Fruit fly (Drosophila melanogaster) whole organism, wandering third instar larva: ENCODE results near the gene CG44005.
A peak's percentile ranks its signal among the peaks of the same experiment; 100 is the strongest.

Experiments used
- CG9705 ChIP-seq: fragments of 200-800 bp; sonication (Bioruptor generic); optimal IDR thresholded peaks from 2 replicates; lab custom pipeline; 2018; ENCODE audit warnings: missing biosample characterization, mild to moderate bottlenecking, missing genetic modification characterization
- CrebA ChIP-seq: fragments of 200-800 bp; sonication (Bioruptor generic); optimal IDR thresholded peaks from 2 replicates; lab custom pipeline; 2016; ENCODE audit warnings: missing biosample characterization, mild to moderate bottlenecking, missing genetic modification characterization, borderline replicate concordance
- Dfd ChIP-seq: fragments of >200 bp; optimal IDR thresholded peaks from 2 replicates; lab custom pipeline; 2017; ENCODE audit warnings: missing biosample characterization, missing genetic modification characterization
- Dif ChIP-seq: fragments of 200-275, 200-300 bp; sonication (Bioruptor generic); optimal IDR thresholded peaks from 2 replicates; lab custom pipeline; 2018; ENCODE audit warnings: missing biosample characterization, missing genetic modification characterization; ENCODE audit not compliant: partially characterized antibody
- GATAd ChIP-seq: sonication (Bioruptor generic); optimal IDR thresholded peaks from 2 replicates; lab custom pipeline; 2016; ENCODE audit warnings: missing biosample characterization, missing genetic modification characterization
- HLH106 ChIP-seq: fragments of 200-800 bp; optimal IDR thresholded peaks from 3 replicates; lab custom pipeline; 2019; ENCODE audit warnings: missing biosample characterization, mild to moderate bottlenecking, missing genetic modification characterization, moderate library complexity
- Hnf4 ChIP-seq: fragments of 200-800 bp; sonication (Bioruptor generic); optimal IDR thresholded peaks from 2 replicates; lab custom pipeline; 2016; ENCODE audit warnings: missing biosample characterization, mild to moderate bottlenecking, missing genetic modification characterization
- Hr83 ChIP-seq: fragments of 200-300 bp; sonication (Bioruptor generic); optimal IDR thresholded peaks from 2 replicates; lab custom pipeline; 2016; ENCODE audit warnings: missing biosample characterization, mild to moderate bottlenecking, missing genetic modification characterization, moderate library complexity; ENCODE audit not compliant: poor library complexity, severe bottlenecking
- Jra ChIP-seq: sonication (Bioruptor generic); optimal IDR thresholded peaks from 2 replicates; lab custom pipeline; 2016; ENCODE audit warnings: missing biosample characterization, missing genetic modification characterization
- Mio ChIP-seq: sonication (Bioruptor generic); optimal IDR thresholded peaks from 2 replicates; lab custom pipeline; 2016; ENCODE audit warnings: missing biosample characterization, missing genetic modification characterization
- Myc ChIP-seq: fragments of >200 bp; optimal IDR thresholded peaks from 2 replicates; lab custom pipeline; 2017
- N ChIP-seq: fragments of >200 bp; optimal IDR thresholded peaks from 2 replicates; lab custom pipeline; 2018; ENCODE audit warnings: missing biosample characterization, missing external identifiers, missing genetic modification characterization
- OdsH ChIP-seq: fragments of 200-800 bp; sonication (Bioruptor generic); optimal IDR thresholded peaks from 2 replicates; lab custom pipeline; 2016; ENCODE audit warnings: missing biosample characterization, mild to moderate bottlenecking, missing genetic modification characterization
- Rel ChIP-seq, 2 experiments: fragments of 200-800 bp; sonication (Bioruptor generic) in 1 of 2; optimal IDR thresholded peaks; 2 replicates in 1 of 2; 3 replicates in 1 of 2; lab custom pipeline; 2016 to 2019; ENCODE audit warnings: mild to moderate bottlenecking in 2 of 2, missing biosample characterization in 2 of 2, missing genetic modification characterization in 2 of 2, moderate library complexity in 1 of 2
- Sp1 ChIP-seq: fragments of 200-800 bp; sonication (Bioruptor generic); optimal IDR thresholded peaks from 3 replicates; lab custom pipeline; 2019; ENCODE audit warnings: missing biosample characterization, mild to moderate bottlenecking, missing genetic modification characterization, moderate library complexity
- Vsx2 ChIP-seq: fragments of 200-300, 225-300 bp; sonication (Bioruptor generic); optimal IDR thresholded peaks from 2 replicates; lab custom pipeline; 2018; ENCODE audit warnings: missing biosample characterization, missing genetic modification characterization; ENCODE audit not compliant: partially characterized antibody
- br ChIP-seq: fragments of 200-800 bp; sonication (Bioruptor generic); optimal IDR thresholded peaks from 2 replicates; lab custom pipeline; 2016; ENCODE audit warnings: missing biosample characterization, missing genetic modification characterization
- brk ChIP-seq: fragments of 200-800 bp; sonication (Bioruptor generic); optimal IDR thresholded peaks from 2 replicates; lab custom pipeline; 2016; ENCODE audit warnings: missing biosample characterization, mild to moderate bottlenecking, missing genetic modification characterization
- dl ChIP-seq, 2 experiments: fragments of 175-275, 200-275 bp in 1 of 2; fragments of 200-275 bp in 1 of 2; sonication (Bioruptor generic); optimal IDR thresholded peaks; lab custom pipeline; 2018; ENCODE audit warnings: mild to moderate bottlenecking in 2 of 2, missing biosample characterization in 2 of 2, missing genetic modification characterization in 2 of 2, moderate library complexity in 2 of 2; ENCODE audit not compliant: partially characterized antibody in 2 of 2, insufficient read depth in 1 of 2
- dmrt93B ChIP-seq: fragments of 200-800 bp; sonication (Bioruptor generic); optimal IDR thresholded peaks from 2 replicates; lab custom pipeline; 2018; ENCODE audit warnings: missing biosample characterization, mild to moderate bottlenecking, missing genetic modification characterization
- dsf ChIP-seq: sonication (Bioruptor generic); optimal IDR thresholded peaks from 2 replicates; lab custom pipeline; 2016; ENCODE audit warnings: missing biosample characterization, missing genetic modification characterization, borderline replicate concordance
- ey ChIP-seq: fragments of 200-800 bp; sonication (Bioruptor generic); optimal IDR thresholded peaks from 2 replicates; lab custom pipeline; 2016; ENCODE audit warnings: missing biosample characterization, missing genetic modification characterization
- foxo ChIP-seq, 2 experiments: fragments of 200-800 bp; sonication (Bioruptor generic); optimal IDR thresholded peaks; 2 replicates in 1 of 2; 3 replicates in 1 of 2; lab custom pipeline; 2016 to 2017; ENCODE audit warnings: missing biosample characterization in 2 of 2, missing genetic modification characterization in 2 of 2
- fru ChIP-seq: fragments of 200-800 bp; sonication (Bioruptor generic); optimal IDR thresholded peaks from 3 replicates; lab custom pipeline; 2016; ENCODE audit warnings: missing biosample characterization, mild to moderate bottlenecking, missing genetic modification characterization
- h ChIP-seq: fragments of 200-800 bp; sonication (Bioruptor generic); optimal IDR thresholded peaks from 3 replicates; lab custom pipeline; 2016; ENCODE audit warnings: missing biosample characterization, mild to moderate bottlenecking, missing genetic modification characterization
- lola ChIP-seq: fragments of >200 bp; optimal IDR thresholded peaks from 2 replicates; lab custom pipeline; 2017; ENCODE audit warnings: missing biosample characterization, missing genetic modification characterization
- pan ChIP-seq: fragments of >200 bp; optimal IDR thresholded peaks from 2 replicates; lab custom pipeline; 2017
- psq ChIP-seq: fragments of 200-800 bp; sonication (Bioruptor generic); optimal IDR thresholded peaks from 3 replicates; lab custom pipeline; 2017; ENCODE audit warnings: missing biosample characterization, mild to moderate bottlenecking, missing genetic modification characterization, moderate library complexity
- rgr ChIP-seq: fragments of 200-800 bp; sonication (Bioruptor generic); optimal IDR thresholded peaks from 3 replicates; lab custom pipeline; 2016; ENCODE audit warnings: missing biosample characterization, mild to moderate bottlenecking, missing genetic modification characterization
- sage ChIP-seq: fragments of 200-800 bp; sonication (Bioruptor generic); optimal IDR thresholded peaks from 2 replicates; lab custom pipeline; 2016; ENCODE audit warnings: missing biosample characterization, mild to moderate bottlenecking, missing genetic modification characterization
- sv ChIP-seq: fragments of 200-800 bp; sonication (Bioruptor generic); optimal IDR thresholded peaks from 3 replicates; lab custom pipeline; 2016; ENCODE audit warnings: missing biosample characterization, missing genetic modification characterization
- usp ChIP-seq: fragments of >200 bp; optimal IDR thresholded peaks from 2 replicates; lab custom pipeline; 2017; ENCODE audit warnings: missing biosample characterization, missing genetic modification characterization
- woc ChIP-seq: sonication (Bioruptor generic); optimal IDR thresholded peaks from 2 replicates; lab custom pipeline; 2016; ENCODE audit warnings: missing biosample characterization, mild to moderate bottlenecking, missing genetic modification characterization

The CG44005 gene

dm6 chr3L:18105343-18106020, 33.6 kb upstream of the CG44005 start:
- TF ChIP-seq CG9705 (GFP tag; lab: Kevin White, UChicago) (no peak), usp (GFP tag; lab: Kevin White, UChicago) (no peak), fru (peak; percentile 97), N (peak; percentile 23), Dif (GFP tag; lab: Kevin White, UChicago) (peak; percentile 55)

- TF ChIP-seq Dfd (GFP tag; lab: Kevin White, UChicago) (no peak), h (GFP tag; lab: Kevin White, UChicago) (no peak), dl (GFP tag; optimal IDR thresholded peaks at IDR 0.05; lab: Kevin White, UChicago; ENCODE audit: insufficient read depth in 1 of 2, partially characterized antibody in 2 of 2) (no peak), GATAd (GFP tag; lab: Kevin White, UChicago) (no peak), Myc (lab: Kevin White, UChicago) (no peak), Vsx2 (GFP tag; lab: Kevin White, UChicago) (no peak), pan (lab: Kevin White, UChicago) (no peak), OdsH (GFP tag; lab: Kevin White, UChicago) (no peak), Sp1 (GFP tag; lab: Kevin White, UChicago) (no peak), Dif (GFP tag; lab: Kevin White, UChicago) (no peak), lola (no peak), Jra (GFP tag; lab: Kevin White, UChicago) (no peak), woc (no peak)
- TF ChIP-seq, all 38 proteins: peak for 0
Measured at dm6 chr3L:18102161-18102565, 30.2 kb upstream of the CG44005 start.

DNA sequence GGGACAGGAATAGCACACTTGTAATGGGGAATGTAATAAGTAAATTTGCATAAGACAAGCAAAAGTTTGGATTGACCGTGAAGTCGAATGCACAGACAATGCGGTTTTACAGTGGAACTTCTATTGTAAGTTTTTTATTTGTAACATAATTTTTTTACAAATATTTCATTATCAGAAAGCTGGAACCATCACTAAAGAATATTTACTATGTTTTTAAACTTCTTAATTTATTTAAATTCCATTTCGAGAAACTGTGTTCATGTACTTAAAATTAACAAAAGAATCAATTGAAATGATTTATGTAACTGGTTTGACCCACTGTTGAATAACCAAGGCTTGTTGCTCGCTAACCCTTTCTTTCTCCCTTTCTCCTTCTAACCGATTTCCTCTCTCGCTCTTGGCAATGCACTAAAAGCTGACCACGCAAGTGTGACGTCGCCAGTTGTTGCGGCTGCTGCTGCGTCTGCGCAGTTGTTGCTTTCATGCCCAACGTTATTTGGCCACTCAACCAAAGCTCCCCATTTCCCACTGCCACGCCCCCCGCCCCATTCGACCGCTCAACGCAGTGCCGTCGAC, 29.6 kb upstream of the CG44005 start:
- TF ChIP-seq fru (peak; percentile 31), woc (peak; percentile 7), Myc (lab: Kevin White, UChicago) (no peak)

- TF ChIP-seq lola, result no peak
- TF ChIP-seq CrebA (GFP tag; lab: Kevin White, UChicago), result no peak
- TF ChIP-seq Hr83 (GFP tag; lab: Kevin White, UChicago), result no peak
- TF ChIP-seq sv, result no peak
- TF ChIP-seq OdsH (GFP tag; lab: Kevin White, UChicago), result peak; percentile 10
- peak; percentile 12 for TF ChIP-seq Sp1 (GFP tag; lab: Kevin White, UChicago)
- TF ChIP-seq h (GFP tag; lab: Kevin White, UChicago), result peak; percentile 37
- TF ChIP-seq dmrt93B (GFP tag; lab: Kevin White, UChicago), result no peak
- no peak for TF ChIP-seq sage
- TF ChIP-seq psq (GFP tag; lab: Kevin White, UChicago), result no peak
- peak; percentile 48 for TF ChIP-seq rgr
- no peak for TF ChIP-seq brk (GFP tag; lab: Kevin White, UChicago)
- TF ChIP-seq foxo (GFP tag; optimal IDR thresholded peaks at IDR 0.05; lab: Kevin White, UChicago), result peak in 1 of 2 experiments; percentile 43
- TF ChIP-seq Rel (GFP tag; optimal IDR thresholded peaks at IDR 0.05; lab: Kevin White, UChicago), result no peak
- peak; percentile 6 for TF ChIP-seq Rel (tag; optimal IDR thresholded peaks at IDR 0.05; lab: Kevin White, UChicago)
- TF ChIP-seq Myc (lab: Kevin White, UChicago), result no peak
- TF ChIP-seq br, result peak; percentile 53
- peak; percentile 24 for TF ChIP-seq HLH106
- peak; percentile 46 for TF ChIP-seq ey (GFP tag; lab: Kevin White, UChicago)
- no peak for TF ChIP-seq Dfd (GFP tag; lab: Kevin White, UChicago)
- no peak for TF ChIP-seq dl (GFP tag; optimal IDR thresholded peaks at IDR 0.05; lab: Kevin White, UChicago; ENCODE audit: insufficient read depth in 1 of 2, partially characterized antibody in 2 of 2)
- TF ChIP-seq usp (GFP tag; lab: Kevin White, UChicago), result no peak
- TF ChIP-seq Hnf4 (GFP tag; lab: Kevin White, UChicago), result no peak
- peak; percentile 35 for TF ChIP-seq fru
- no peak for TF ChIP-seq Mio
- TF ChIP-seq dsf (GFP tag; lab: Kevin White, UChicago), result no peak
- no peak for TF ChIP-seq pan (lab: Kevin White, UChicago)
- no peak for TF ChIP-seq Vsx2 (GFP tag; lab: Kevin White, UChicago)
- TF ChIP-seq, all 38 proteins: peak for 10
Measured at dm6 chr3L:18099715-18100114, 27.8 kb upstream of the CG44005 start.
